Worm (Caenorhabditis elegans) whole organism, L2 larva: ENCODE data around the gene fbxb-18.
"Not testable (repeated sequence)": the region's sequence is repeated elsewhere in the genome, so short reads cannot be mapped to it uniquely, and the experiment has no call there.

Experiments used
- F13H6.1 ChIP-seq: sonication (generic microtip); optimal IDR thresholded peaks from 2 replicates; lab custom pipeline; 2016; ENCODE audit warnings: missing genetic modification characterization, missing compliant biosample characterization
- R02D3.7 ChIP-seq: fragments of 150-350 bp; optimal IDR thresholded peaks from 2 replicates; lab custom pipeline; 2014; ENCODE audit warnings: missing biosample characterization, missing genetic modification characterization
- Y55F3AM.14 ChIP-seq: fragments of 200-800 bp; sonication (Bioruptor generic); optimal IDR thresholded peaks from 2 replicates; lab custom pipeline; 2018; ENCODE audit warnings: mild to moderate bottlenecking, missing genetic modification characterization, missing compliant biosample characterization
- aly-2 ChIP-seq: fragments of 150-350 bp; optimal IDR thresholded peaks from 2 replicates; lab custom pipeline; 2014; ENCODE audit warnings: missing biosample characterization, missing genetic modification characterization
- ama-1 ChIP-seq: fragments of 150-350 bp; optimal IDR thresholded peaks from 2 replicates; lab custom pipeline; 2018; ENCODE audit warnings: inconsistent platforms
- blmp-1 ChIP-seq: sonication (generic microtip); optimal IDR thresholded peaks from 2 replicates; lab custom pipeline; 2017; ENCODE audit warnings: missing genetic modification characterization, mild to moderate bottlenecking, missing compliant biosample characterization, antibody characterized with exemption, moderate library complexity; ENCODE audit not compliant: insufficient read depth
- crh-2 ChIP-seq: sonication (generic microtip); optimal IDR thresholded peaks from 2 replicates; lab custom pipeline; 2017; ENCODE audit warnings: missing biosample characterization, missing genetic modification characterization
- elt-1 ChIP-seq: fragments of 150-350 bp; optimal IDR thresholded peaks from 2 replicates; lab custom pipeline; 2014; ENCODE audit warnings: missing biosample characterization, missing genetic modification characterization
- fos-1 ChIP-seq: fragments of 150-350 bp; optimal IDR thresholded peaks from 2 replicates; lab custom pipeline; 2014; ENCODE audit warnings: missing biosample characterization, missing genetic modification characterization
- gmeb-1 ChIP-seq: fragments of 150-350 bp; optimal IDR thresholded peaks from 2 replicates; lab custom pipeline; 2014; ENCODE audit warnings: missing biosample characterization, missing genetic modification characterization
- lin-11 ChIP-seq: fragments of 150-350 bp; sonication (generic microtip); optimal IDR thresholded peaks from 2 replicates; lab custom pipeline; 2014; ENCODE audit warnings: missing biosample characterization, missing genetic modification characterization, inconsistent platforms, mixed read lengths
- lin-13 ChIP-seq: fragments of 150-350 bp; optimal IDR thresholded peaks from 2 replicates; lab custom pipeline; 2014; ENCODE audit warnings: missing biosample characterization, missing genetic modification reagents, missing genetic modification characterization
- lin-39 ChIP-seq: fragments of 150-350 bp; optimal IDR thresholded peaks from 2 replicates; lab custom pipeline; 2014; ENCODE audit warnings: missing biosample characterization, missing genetic modification reagents, missing genetic modification characterization
- lsy-2 ChIP-seq, 2 experiments: fragments of 150-350 bp in 1 of 2; sonication (generic microtip) in 1 of 2; optimal IDR thresholded peaks; 2 replicates each; lab custom pipeline; 2014 to 2017; ENCODE audit warnings: missing biosample characterization in 2 of 2, missing genetic modification characterization in 2 of 2
- mab-5 ChIP-seq: fragments of 150-350 bp; optimal IDR thresholded peaks from 2 replicates; lab custom pipeline; 2014; ENCODE audit warnings: missing biosample characterization, missing genetic modification characterization
- mbf-1 ChIP-seq: sonication (generic microtip); optimal IDR thresholded peaks from 2 replicates; lab custom pipeline; 2017; ENCODE audit warnings: missing biosample characterization, missing genetic modification characterization
- mdl-1 ChIP-seq, 2 experiments: fragments of 150-350 bp in 1 of 2; sonication (generic microtip) in 1 of 2; optimal IDR thresholded peaks; 2 replicates each; lab custom pipeline; 2017; ENCODE audit warnings: missing biosample characterization in 2 of 2, missing genetic modification characterization in 2 of 2
- nhr-10 ChIP-seq: sonication (generic microtip); optimal IDR thresholded peaks from 2 replicates; lab custom pipeline; 2017; ENCODE audit warnings: missing biosample characterization, missing genetic modification characterization
- nhr-12 ChIP-seq: fragments of 150-350 bp; optimal IDR thresholded peaks from 2 replicates; lab custom pipeline; 2014; ENCODE audit warnings: missing biosample characterization, missing genetic modification characterization
- nhr-21 ChIP-seq: fragments of 150-350 bp; optimal IDR thresholded peaks from 2 replicates; lab custom pipeline; 2014; ENCODE audit warnings: missing biosample characterization, missing genetic modification characterization
- nhr-25 ChIP-seq: fragments of 150-350 bp; sonication (generic microtip); optimal IDR thresholded peaks from 3 replicates; lab custom pipeline; 2014; ENCODE audit warnings: missing biosample characterization, missing genetic modification characterization
- nhr-6 ChIP-seq: fragments of 150-350 bp; optimal IDR thresholded peaks from 2 replicates; lab custom pipeline; 2014; ENCODE audit warnings: missing biosample characterization, missing genetic modification characterization
- nhr-77 ChIP-seq: fragments of 150-350 bp; optimal IDR thresholded peaks from 2 replicates; lab custom pipeline; 2014; ENCODE audit warnings: missing biosample characterization, missing genetic modification characterization
- skn-1 ChIP-seq: sonication (generic microtip); optimal IDR thresholded peaks from 2 replicates; lab custom pipeline; 2017; ENCODE audit warnings: missing biosample characterization, missing genetic modification characterization
- sma-3 ChIP-seq: sonication (generic microtip); optimal IDR thresholded peaks from 2 replicates; lab custom pipeline; 2016; ENCODE audit warnings: missing genetic modification reagents, missing genetic modification characterization, missing compliant biosample characterization
- sma-9 ChIP-seq, 2 experiments: fragments of 150-350 bp in 1 of 2; sonication (generic microtip) in 1 of 2; optimal IDR thresholded peaks; 2 replicates each; lab custom pipeline; 2014 to 2016; ENCODE audit warnings: missing genetic modification characterization in 2 of 2, mild to moderate bottlenecking in 1 of 2, missing biosample characterization in 1 of 2, missing compliant biosample characterization in 1 of 2, missing genetic modification reagents in 1 of 2, moderate library complexity in 1 of 2
- snpc-4 ChIP-seq: fragments of 150-350 bp; optimal IDR thresholded peaks from 2 replicates; lab custom pipeline; 2014; ENCODE audit warnings: missing biosample characterization, missing genetic modification characterization
- unc-39 ChIP-seq: fragments of 150-350 bp; optimal IDR thresholded peaks from 2 replicates; lab custom pipeline; 2014; ENCODE audit warnings: missing biosample characterization, missing genetic modification characterization
- unc-62 ChIP-seq: fragments of 150-350 bp; optimal IDR thresholded peaks from 2 replicates; lab custom pipeline; 2014; ENCODE audit warnings: missing biosample characterization, missing genetic modification reagents, missing genetic modification characterization
- zag-1 ChIP-seq: fragments of 150-350 bp; optimal IDR thresholded peaks from 2 replicates; lab custom pipeline; 2014; ENCODE audit warnings: missing biosample characterization, missing genetic modification characterization
- ztf-1 ChIP-seq: fragments of 200-800 bp; sonication (Bioruptor generic); conservative IDR thresholded peaks from 2 replicates; pipeline ENCODE4 v1.3.6; 2022; ENCODE audit warnings: missing genetic modification characterization, missing compliant biosample characterization
- ztf-11 ChIP-seq: sonication (generic microtip); optimal IDR thresholded peaks from 2 replicates; lab custom pipeline; 2017; ENCODE audit warnings: missing biosample characterization, missing genetic modification characterization
- ztf-4 ChIP-seq: fragments of 150-350 bp; optimal IDR thresholded peaks from 2 replicates; lab custom pipeline; 2014; ENCODE audit warnings: missing biosample characterization, missing genetic modification characterization

Gene fbxb-18

DNA sequence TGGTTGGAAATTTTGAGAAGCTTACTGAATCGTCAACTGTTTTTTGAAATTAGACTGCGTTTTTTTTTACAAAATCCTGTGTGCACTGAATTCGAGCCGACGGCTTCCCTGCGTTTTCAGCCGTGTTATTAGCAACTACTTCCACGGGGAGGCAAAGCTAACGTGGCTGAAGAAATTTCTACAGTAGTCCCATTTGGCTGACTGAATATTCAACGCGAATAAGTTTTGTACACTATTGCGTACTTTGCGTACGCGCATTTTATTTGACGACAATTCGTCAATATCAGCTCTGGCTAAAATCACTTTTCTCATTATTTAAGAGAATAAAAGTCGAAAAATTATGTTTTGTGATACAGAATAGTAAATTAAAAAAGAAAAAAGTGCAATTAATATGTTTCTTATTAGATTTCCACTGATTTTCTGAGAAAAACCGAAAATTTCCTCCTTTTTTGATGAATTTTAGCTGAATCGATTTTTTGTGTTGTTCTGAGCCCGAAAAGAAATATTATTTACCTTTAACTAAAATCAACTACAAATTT is 27.3 kb downstream of the fbxb-18 start:
- peak in 1 of 2 experiments; percentile 33 for TF ChIP-seq lsy-2 (tag; optimal IDR thresholded peaks at IDR 0.05; lab: Kevin White, UChicago)

DNA sequence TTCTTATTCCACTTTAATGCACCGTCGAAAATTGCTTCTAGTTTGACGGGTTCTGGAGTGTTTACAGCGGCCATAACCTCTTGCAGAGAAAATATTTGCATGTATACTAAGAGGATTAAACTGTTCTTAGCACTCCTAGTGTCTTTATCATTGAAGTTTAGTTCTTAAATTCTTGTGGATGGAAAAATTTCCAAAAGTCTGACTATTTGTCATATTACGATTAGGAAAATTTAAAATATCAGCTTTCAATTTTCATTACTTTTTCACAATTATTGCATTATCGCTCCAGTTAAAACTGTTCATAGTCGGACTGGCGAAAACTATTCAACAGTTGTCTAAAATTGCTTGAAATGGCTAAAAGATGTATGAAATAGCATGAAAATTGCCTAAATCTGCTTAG is 27.8 kb downstream of the fbxb-18 start, which contains the start of gene ZC204.13:
TSS of gene ZC204.13 (minus strand) at position 101 of the 400 bp plus-strand sequence.
- TF ChIP-seq blmp-1; sma-3 (GFP tag; lab: Kevin White, UChicago); elt-1 (tag; lab: Kevin White, UChicago): not testable (repeated sequence)

DNA sequence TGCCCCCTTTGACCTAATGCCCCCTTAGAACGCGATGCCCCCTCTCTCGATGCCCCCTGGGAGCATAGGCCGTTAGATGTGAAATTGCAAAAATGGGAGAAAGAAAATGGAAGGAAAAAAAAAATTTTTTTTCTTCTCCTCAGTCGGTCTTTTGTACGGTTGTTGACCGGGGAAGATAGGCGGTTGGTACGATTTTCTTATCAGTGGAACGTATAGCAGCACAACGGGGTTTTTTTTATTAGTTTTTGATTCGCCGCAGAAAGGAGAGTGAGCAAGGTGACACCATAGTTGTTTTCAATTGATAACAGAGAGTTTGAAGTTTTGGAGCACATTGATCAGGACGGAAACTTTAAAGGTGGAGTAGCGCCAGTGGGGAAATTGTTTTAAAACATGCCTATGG is 29.0 kb downstream of the fbxb-18 start:
- TF ChIP-seq fos-1 (tag; lab: Kevin White, UChicago): peak; percentile 21

DNA sequence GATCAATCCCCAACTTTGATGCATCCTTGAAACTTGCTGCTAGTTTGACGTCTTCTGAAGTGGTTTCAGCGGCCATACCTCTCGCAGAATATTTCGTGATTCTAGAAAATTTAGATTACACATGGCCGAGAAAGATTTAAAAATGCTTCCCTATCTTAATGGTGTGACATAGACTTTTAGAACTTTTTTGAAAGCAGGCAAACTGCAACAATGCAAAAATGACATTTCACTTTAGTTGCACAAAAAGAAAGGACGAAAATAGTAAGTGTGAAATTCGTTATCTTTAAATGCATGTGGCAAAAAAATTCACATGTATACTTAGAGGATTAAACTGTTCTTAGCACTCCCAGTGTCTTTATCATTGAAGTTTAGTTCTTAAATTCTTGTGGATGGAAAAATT is 31.5 kb downstream of the fbxb-18 start, which contains the start of gene ZC204.12:
TSS of gene ZC204.12 (minus strand) at position 101 of the 400 bp plus-strand sequence.
- TF ChIP-seq lin-39 (tag; lab: Kevin White, UChicago): no peak
- no peak for TF ChIP-seq unc-62
- no peak for TF ChIP-seq ztf-1 (GFP tag; lab: Robert Waterston, UW)
- TF ChIP-seq zag-1 (tag; lab: Kevin White, UChicago): no peak
- TF ChIP-seq elt-1 (tag; lab: Kevin White, UChicago): no peak
- TF ChIP-seq fos-1 (tag; lab: Kevin White, UChicago): no peak
- no peak for TF ChIP-seq lin-13 (GFP tag; lab: Kevin White, UChicago)
- TF ChIP-seq lin-11: no peak
- no peak for TF ChIP-seq ztf-11 (tag; lab: Kevin White, UChicago)
- no peak for TF ChIP-seq aly-2 (tag; lab: Kevin White, UChicago)

DNA sequence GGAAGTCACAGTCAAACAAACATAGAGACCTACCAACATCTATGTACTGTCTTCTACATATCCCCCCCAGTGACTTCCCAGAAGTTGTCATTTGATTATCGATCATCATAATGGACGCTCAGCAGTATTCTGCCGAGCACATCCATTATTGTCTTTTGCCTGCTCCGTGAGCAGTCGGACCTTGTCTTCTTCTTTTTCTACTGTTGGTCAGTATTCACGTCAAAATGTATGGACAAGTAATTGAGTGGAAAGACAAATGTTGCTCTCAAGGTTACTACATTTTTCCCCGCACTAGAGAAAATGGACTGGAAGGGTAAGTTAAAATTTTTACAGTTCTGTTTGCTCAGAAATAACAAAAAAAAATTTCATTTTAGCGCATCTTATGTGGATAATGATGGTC is 33.8 kb downstream of the fbxb-18 start, which contains the start of gene btb-12:
TSS of gene btb-12 (plus strand) at position 301 of the 400 bp plus-strand sequence.
- TF ChIP-seq nhr-77 (tag; lab: Kevin White, UChicago) (no peak), mbf-1 (tag; lab: Kevin White, UChicago) (no peak), ama-1 (lab: Kevin White, UChicago) (no peak), Y55F3AM.14 (no peak), lin-11 (no peak)

DNA sequence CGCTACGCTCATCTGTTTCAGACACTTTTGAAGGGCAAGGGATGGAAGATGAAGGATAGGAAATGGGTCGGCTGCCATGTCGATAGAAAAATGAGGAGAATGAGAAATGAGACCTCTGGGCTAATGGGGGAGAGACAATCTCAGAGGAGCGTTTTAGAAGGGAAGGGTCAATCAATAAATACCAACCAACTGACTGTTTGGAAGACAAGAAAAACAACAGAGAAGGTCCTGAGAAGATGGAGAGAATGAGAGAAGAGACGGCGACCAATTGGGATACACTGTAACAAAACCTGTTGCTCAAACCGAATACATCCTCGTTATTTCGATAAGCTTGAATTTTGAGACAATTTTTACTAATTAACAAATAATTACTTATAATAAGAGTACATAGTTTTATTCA is 35.3 kb downstream of the fbxb-18 start, which contains the start of gene fbxb-15:
TSS of gene fbxb-15 (minus strand) at position 101 of the 400 bp plus-strand sequence.
- TF ChIP-seq ztf-1 (GFP tag; lab: Robert Waterston, UW) (no peak), blmp-1 (no peak), nhr-6 (tag; lab: Kevin White, UChicago) (no peak), skn-1 (tag; lab: Kevin White, UChicago) (no peak), unc-39 (tag; lab: Kevin White, UChicago) (no peak), unc-62 (no peak), nhr-21 (tag; lab: Kevin White, UChicago) (no peak)

DNA sequence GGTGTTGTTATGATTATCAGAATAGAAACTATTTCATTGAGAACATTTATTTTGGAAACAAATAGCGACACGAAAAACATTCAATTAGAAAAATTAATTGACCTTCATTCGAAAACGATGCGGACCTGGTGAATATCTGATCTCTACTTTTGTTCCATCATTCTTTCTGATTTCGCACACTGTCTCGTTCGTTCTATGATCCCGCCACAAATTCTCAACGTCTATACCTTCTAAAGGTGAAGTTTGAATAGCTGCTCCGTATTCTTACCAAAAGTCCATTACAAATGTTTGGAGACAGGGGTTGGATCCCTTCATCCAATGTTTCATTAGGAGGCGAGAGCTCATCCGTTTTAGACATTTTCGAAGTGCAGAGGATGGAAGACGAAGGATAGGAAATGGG is 36.9 kb downstream of the fbxb-18 start, which contains the start of gene fbxb-16:
TSS of gene fbxb-16 (minus strand) at position 101 of the 400 bp plus-strand sequence.
- TF ChIP-seq nhr-12 (tag; lab: Kevin White, UChicago) (no peak), R02D3.7 (no peak), elt-1 (tag; lab: Kevin White, UChicago) (no peak), lin-11 (no peak), sma-9 (GFP tag; optimal IDR thresholded peaks at IDR 0.05; lab: Kevin White, UChicago) (no peak), sma-9 (tag; optimal IDR thresholded peaks at IDR 0.05; lab: Kevin White, UChicago) (no peak), ama-1 (lab: Kevin White, UChicago) (no peak), snpc-4 (no peak), nhr-21 (tag; lab: Kevin White, UChicago) (no peak), gmeb-1 (tag; lab: Kevin White, UChicago) (no peak), unc-39 (tag; lab: Kevin White, UChicago) (no peak), crh-2 (tag; lab: Kevin White, UChicago) (no peak), sma-3 (GFP tag; lab: Kevin White, UChicago) (no peak), ztf-4 (no peak), ztf-1 (GFP tag; lab: Robert Waterston, UW) (no peak), mab-5 (tag; lab: Kevin White, UChicago) (no peak), blmp-1 (no peak), nhr-10 (tag; lab: Kevin White, UChicago) (no peak), mdl-1 (tag; optimal IDR thresholded peaks at IDR 0.05; lab: Kevin White, UChicago) (no peak), nhr-25 (tag; lab: Kevin White, UChicago) (no peak), F13H6.1 (tag; lab: Kevin White, UChicago) (no peak)
